Worm (Caenorhabditis elegans) whole organism, mixed stage, embryonic: Measurements from ENCODE around the gene clec-122.

Experiments
- bed-3 ChIP-seq: fragments of 200-800 bp; sonication (Bioruptor generic); optimal IDR thresholded peaks from 3 replicates; lab custom pipeline; 2018; ENCODE audit warnings: mild to moderate bottlenecking, missing genetic modification characterization, moderate library complexity, missing compliant biosample characterization
- blmp-1 ChIP-seq: fragments of 150-350 bp; optimal IDR thresholded peaks from 2 replicates; lab custom pipeline; 2014; ENCODE audit warnings: missing biosample characterization, missing genetic modification characterization
- ceh-43 ChIP-seq: fragments of 200-800 bp; sonication (Bioruptor generic); optimal IDR thresholded peaks from 2 replicates; lab custom pipeline; 2018; ENCODE audit warnings: mild to moderate bottlenecking, missing genetic modification characterization, moderate library complexity, missing compliant biosample characterization
- elt-3 ChIP-seq: fragments of 150-350 bp; optimal IDR thresholded peaks from 2 replicates; lab custom pipeline; 2014; ENCODE audit warnings: missing biosample characterization, missing genetic modification characterization
- hlh-1 ChIP-seq: fragments of 150-350 bp; optimal IDR thresholded peaks from 2 replicates; lab custom pipeline; 2014; ENCODE audit warnings: missing biosample characterization, missing genetic modification reagents, missing genetic modification characterization
- lin-13 ChIP-seq: fragments of 150-350 bp; optimal IDR thresholded peaks from 2 replicates; lab custom pipeline; 2014; ENCODE audit warnings: missing biosample characterization, missing genetic modification characterization
- mab-5 ChIP-seq: fragments of 150-350 bp; optimal IDR thresholded peaks from 2 replicates; lab custom pipeline; 2014; ENCODE audit warnings: missing biosample characterization, missing genetic modification characterization
- mls-2 ChIP-seq: sonication (generic microtip); optimal IDR thresholded peaks from 2 replicates; lab custom pipeline; 2016; ENCODE audit warnings: mild to moderate bottlenecking, missing genetic modification characterization, moderate library complexity, missing compliant biosample characterization
- nhr-76 ChIP-seq: sonication (generic microtip); optimal IDR thresholded peaks from 2 replicates; lab custom pipeline; 2017; ENCODE audit warnings: missing biosample characterization, missing genetic modification characterization
- unc-39 ChIP-seq: fragments of 150-350 bp; optimal IDR thresholded peaks from 2 replicates; lab custom pipeline; 2014; ENCODE audit warnings: missing biosample characterization, missing genetic modification characterization
- unc-62 ChIP-seq: fragments of 150-350 bp; optimal IDR thresholded peaks from 2 replicates; lab custom pipeline; 2014; ENCODE audit warnings: missing biosample characterization, missing genetic modification reagents, missing genetic modification characterization
- zip-8 ChIP-seq: fragments of 150-350 bp; optimal IDR thresholded peaks from 2 replicates; lab custom pipeline; 2014; ENCODE audit warnings: missing biosample characterization, missing genetic modification characterization
- ztf-11 ChIP-seq: fragments of 150-350 bp; optimal IDR thresholded peaks from 2 replicates; lab custom pipeline; 2014; ENCODE audit warnings: missing biosample characterization, missing genetic modification characterization

ce11 chrII:3067896-3068295 is 38.0 kb upstream of the clec-122 start:
- TF ChIP-seq lin-13 (tag; lab: Kevin White, UChicago) = no peak
- no peak for TF ChIP-seq blmp-1 (tag; lab: Kevin White, UChicago)
- no peak for TF ChIP-seq mab-5 (tag; lab: Kevin White, UChicago)
- TF ChIP-seq unc-39 = no peak
- no peak for TF ChIP-seq nhr-76 (tag; lab: Kevin White, UChicago)
- TF ChIP-seq ztf-11 (tag; lab: Kevin White, UChicago) = no peak
- no peak for TF ChIP-seq ceh-43 (GFP tag; lab: Kevin White, UChicago)
- TF ChIP-seq zip-8 = no peak
- no peak for TF ChIP-seq hlh-1 (tag; lab: Kevin White, UChicago)
- no peak for TF ChIP-seq mls-2 (tag; lab: Kevin White, UChicago)
- no peak for TF ChIP-seq unc-62
- no peak for TF ChIP-seq elt-3 (tag; lab: Kevin White, UChicago)
- TF ChIP-seq bed-3 (GFP tag; lab: Kevin White, UChicago) = no peak
